Fruit fly (Drosophila melanogaster) whole organism, pupa: ENCODE data around the gene Sec5.

Source experiments
- CG12605 ChIP-seq: fragments of 200-800 bp; sonication (Bioruptor generic); IDR thresholded peaks from 2 replicates; pipeline ENCODE4 v1.3.6; 2022; ENCODE audit warnings: missing biosample characterization, missing genetic modification characterization
- CG14655 ChIP-seq: fragments of 200-800 bp; sonication (Bioruptor generic); optimal IDR thresholded peaks from 3 replicates; lab custom pipeline; 2017; ENCODE audit warnings: mild to moderate bottlenecking, missing biosample characterization, missing genetic modification reagents, missing genetic modification characterization
- CG15710 ChIP-seq: fragments of 200-800 bp; sonication (Bioruptor generic); optimal IDR thresholded peaks from 2 replicates; lab custom pipeline; 2018; ENCODE audit warnings: missing biosample characterization, mild to moderate bottlenecking, missing genetic modification characterization, moderate library complexity
- CG32121 ChIP-seq: fragments of 200-800 bp; sonication (Bioruptor generic); IDR thresholded peaks from 2 replicates; pipeline ENCODE4 v1.3.6; 2022; ENCODE audit warnings: missing biosample characterization, missing genetic modification characterization
- CG34367 ChIP-seq: fragments of 200-800 bp; sonication (Bioruptor generic); optimal IDR thresholded peaks from 2 replicates; lab custom pipeline; 2018; ENCODE audit warnings: missing biosample characterization, mild to moderate bottlenecking, missing genetic modification characterization
- CG4496 ChIP-seq: fragments of 200-800 bp; sonication (Bioruptor generic); IDR thresholded peaks from 3 replicates; pipeline ENCODE4 v1.3.6; 2022; ENCODE audit warnings: missing biosample characterization, missing genetic modification characterization
- CG8159 ChIP-seq: fragments of 200-800 bp; sonication (Bioruptor generic); optimal IDR thresholded peaks from 3 replicates; lab custom pipeline; 2018; ENCODE audit warnings: missing biosample characterization, mild to moderate bottlenecking, missing genetic modification characterization, moderate library complexity
- CG8301 ChIP-seq: fragments of 200-800 bp; sonication (Bioruptor generic); optimal IDR thresholded peaks from 2 replicates; lab custom pipeline; 2018; ENCODE audit warnings: missing biosample characterization, mild to moderate bottlenecking, missing genetic modification characterization
- D1 ChIP-seq: fragments of 200-800 bp; sonication (Bioruptor generic); optimal IDR thresholded peaks from 2 replicates; lab custom pipeline; 2018; ENCODE audit warnings: missing biosample characterization, mild to moderate bottlenecking, missing genetic modification characterization, moderate library complexity
- EcR ChIP-seq: fragments of 200-800 bp; sonication (Bioruptor generic); optimal IDR thresholded peaks from 3 replicates; lab custom pipeline; 2019; ENCODE audit warnings: missing biosample characterization, missing genetic modification characterization, mild to moderate bottlenecking, moderate library complexity, missing genetic modification reagents
- fd96Ca ChIP-seq: fragments of 200-800 bp; sonication (Bioruptor generic); IDR thresholded peaks from 3 replicates; pipeline ENCODE4 v1.3.6; 2022; ENCODE audit warnings: missing biosample characterization, missing genetic modification characterization
- gl ChIP-seq: fragments of 200-800 bp; sonication (Bioruptor generic); optimal IDR thresholded peaks from 2 replicates; lab custom pipeline; 2018; ENCODE audit warnings: missing biosample characterization, mild to moderate bottlenecking, missing genetic modification characterization
- rn ChIP-seq: fragments of 200-800 bp; sonication (Bioruptor generic); IDR thresholded peaks from 2 replicates; pipeline ENCODE4 v1.3.6; 2022; ENCODE audit warnings: missing biosample characterization, missing genetic modification characterization

DNA sequence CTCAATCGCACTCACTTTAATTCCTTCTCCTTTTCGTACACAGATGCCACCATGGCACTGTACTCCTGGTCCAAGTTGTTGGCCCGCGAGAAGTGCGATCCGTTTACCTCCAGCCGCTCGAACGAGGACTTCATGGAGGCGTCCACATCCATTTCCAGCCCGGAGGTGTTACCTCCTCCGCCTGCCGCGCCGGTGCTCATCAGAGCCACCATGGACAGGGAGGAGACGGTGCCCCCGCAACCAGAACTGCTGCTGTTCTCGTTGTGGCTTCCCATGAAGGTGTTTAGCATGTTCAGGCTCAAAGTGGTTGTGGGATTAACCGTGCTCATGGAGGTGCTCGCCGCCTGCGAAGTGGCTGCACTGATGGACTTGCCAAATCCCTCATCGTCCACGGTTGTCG, 38.4 kb downstream of the Sec5 start:
- TF ChIP-seq CG8159 (no peak), D1 (tag; lab: Kevin White, UChicago) (no peak), EcR (GFP tag; lab: Kevin White, UChicago) (no peak), gl (no peak), CG4496 (GFP tag; lab: Robert Waterston, UW) (no peak), CG8301 (no peak), rn (GFP tag; lab: Robert Waterston, UW) (no peak), CG12605 (GFP tag; lab: Robert Waterston, UW) (no peak), CG34367 (tag; lab: Kevin White, UChicago) (no peak), CG32121 (GFP tag; lab: Robert Waterston, UW) (no peak), CG15710 (no peak), CG14655 (GFP tag; lab: Kevin White, UChicago) (no peak), fd96Ca (GFP tag; lab: Robert Waterston, UW) (no peak)
